Worm (Caenorhabditis elegans) whole organism, L3 larva: ENCODE data around the gene mec-9.

Source experiments
- ama-1 ChIP-seq: fragments of 150-350 bp; optimal IDR thresholded peaks from 2 replicates; lab custom pipeline; 2018
- ceh-16 ChIP-seq: sonication (generic microtip); optimal IDR thresholded peaks from 2 replicates; lab custom pipeline; 2017; ENCODE audit warnings: missing biosample characterization, missing genetic modification characterization
- fkh-10 ChIP-seq: sonication (generic microtip); optimal IDR thresholded peaks from 2 replicates; lab custom pipeline; 2017; ENCODE audit warnings: missing biosample characterization, missing genetic modification reagents, missing genetic modification characterization
- lin-15B ChIP-seq: fragments of 150-350 bp; optimal IDR thresholded peaks from 2 replicates; lab custom pipeline; 2014; ENCODE audit warnings: missing biosample characterization, missing genetic modification characterization
- mdl-1 ChIP-seq: fragments of 150-350 bp; optimal IDR thresholded peaks from 2 replicates; lab custom pipeline; 2014; ENCODE audit warnings: missing biosample characterization, missing genetic modification characterization
- nhr-67 ChIP-seq: fragments of 150-350 bp; optimal IDR thresholded peaks from 2 replicates; lab custom pipeline; 2014; ENCODE audit warnings: missing biosample characterization, missing genetic modification characterization
- pqm-1 ChIP-seq: fragments of 150-350 bp; optimal IDR thresholded peaks from 2 replicates; lab custom pipeline; 2017; ENCODE audit warnings: missing biosample characterization, missing genetic modification characterization, inconsistent platforms
- unc-62 ChIP-seq: fragments of 150-350 bp; sonication (generic microtip); optimal IDR thresholded peaks from 4 replicates; lab custom pipeline; 2014; ENCODE audit warnings: missing biosample characterization, missing genetic modification reagents, missing genetic modification characterization

DNA sequence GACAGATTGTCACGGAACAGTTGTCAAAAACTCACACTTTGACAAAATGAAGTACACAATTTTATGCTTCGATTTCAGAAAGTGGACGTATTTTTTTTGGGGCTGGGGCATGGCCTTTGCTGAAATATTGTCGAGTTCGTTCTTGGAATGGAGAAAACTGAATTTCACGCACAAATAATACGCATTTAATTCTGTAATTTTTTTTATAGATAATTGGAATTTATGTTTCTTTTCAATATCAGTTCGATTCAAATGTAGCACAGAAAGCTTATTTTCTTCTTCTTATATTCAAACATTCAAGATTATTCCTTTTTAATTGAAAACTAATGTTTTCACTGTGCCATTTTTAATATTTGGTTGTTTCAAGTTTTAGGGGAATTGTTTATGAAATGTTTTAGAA lies 45.5 kb upstream of the mec-9 start, which contains the start of gene T07C12.10:
- TF ChIP-seq fkh-10 (GFP tag; lab: Kevin White, UChicago): no peak
- no peak for TF ChIP-seq unc-62 (GFP tag; lab: Kevin White, UChicago)
- TF ChIP-seq nhr-67 (tag; lab: Kevin White, UChicago): no peak
- TF ChIP-seq lin-15B (tag; lab: Kevin White, UChicago): no peak
- no peak for TF ChIP-seq ama-1 (lab: Kevin White, UChicago)
- no peak for TF ChIP-seq pqm-1 (tag; lab: Kevin White, UChicago)
- TF ChIP-seq ceh-16 (tag; lab: Kevin White, UChicago): no peak
- no peak for TF ChIP-seq mdl-1 (tag; lab: Kevin White, UChicago)
